Fruit fly (Drosophila melanogaster): ENCODE results near the gene Fer3HCH.

dm6 chrX:13149083-13149482 is 41.1 kb upstream of the Fer3HCH start:
- TF ChIP-seq CG8159 (tag; optimal IDR thresholded peaks at IDR 0.05) (no peak), CG32121 (GFP tag; IDR thresholded peaks at IDR 0.05) (no peak), CG8301 (tag; optimal IDR thresholded peaks at IDR 0.05) (no peak), CG14655 (GFP tag; optimal IDR thresholded peaks at IDR 0.05) (no peak)

Measured in whole organism, pupa.